Worm (Caenorhabditis elegans) whole organism, L2 larva: ENCODE data around the gene arle-14.

ENCODE experiments used
- fos-1 ChIP-seq: fragments of 150-350 bp; optimal IDR thresholded peaks from 2 replicates; lab custom pipeline; 2014; ENCODE audit warnings: missing biosample characterization, missing genetic modification characterization
- zag-1 ChIP-seq: fragments of 150-350 bp; optimal IDR thresholded peaks from 2 replicates; lab custom pipeline; 2014; ENCODE audit warnings: missing biosample characterization, missing genetic modification characterization

DNA sequence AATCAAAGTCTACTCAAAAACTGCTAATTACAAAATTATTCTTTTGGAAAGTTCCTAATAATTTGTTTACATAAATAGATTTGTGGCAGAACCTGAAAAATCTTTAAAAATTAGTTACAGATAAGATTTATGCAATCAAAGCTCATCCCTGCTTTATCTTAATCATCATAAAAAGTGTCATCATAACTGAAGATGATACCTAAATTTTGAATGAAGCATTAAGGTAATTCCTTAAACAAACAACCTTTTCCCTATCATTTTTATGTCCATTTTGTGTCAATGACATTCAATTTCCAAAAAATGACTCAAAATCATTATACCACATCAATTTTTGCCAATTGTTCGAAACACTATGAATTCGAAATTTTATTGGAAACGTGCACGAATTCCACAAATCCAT, 45.0 kb downstream of the arle-14 start, which contains the start of gene B0244.6:
- no peak for TF ChIP-seq zag-1 (tag; lab: Kevin White, UChicago)
- no peak for TF ChIP-seq fos-1 (tag; lab: Kevin White, UChicago)
